Fruit fly (Drosophila melanogaster): ENCODE measurements around the gene CG18731.

The CG18731 gene

dm6 chr3R:29716782-29717317, 8.0 kb upstream of the CG18731 start, which contains the start of gene Obp99b (continued):
- TF ChIP-seq CG9727 (GFP tag; optimal IDR thresholded peaks at IDR 0.05) (peak; percentile 73), CG6854 (GFP tag; optimal IDR thresholded peaks at IDR 0.05) (peak; percentile 67), nerfin-1 (tag; optimal IDR thresholded peaks at IDR 0.05) (peak; percentile 51), eve (GFP tag; optimal IDR thresholded peaks at IDR 0.05) (no peak), fru (optimal IDR thresholded peaks at IDR 0.05) (no peak), z (GFP tag; IDR thresholded peaks at IDR 0.05) (no peak), bigmax (GFP tag; optimal IDR thresholded peaks at IDR 0.05) (peak; percentile 32), CG1832 (GFP tag; optimal IDR thresholded peaks at IDR 0.05) (no peak), CG6765 (GFP tag; optimal IDR thresholded peaks at IDR 0.05) (peak; percentile 70), sc (optimal IDR thresholded peaks at IDR 0.05) (no peak), sc (GFP tag; optimal IDR thresholded peaks at IDR 0.05) (peak; percentile 80), CG4360 (GFP tag; IDR thresholded peaks at IDR 0.05) (no peak), grn (GFP tag; optimal IDR thresholded peaks at IDR 0.05) (no peak), CG2199 (GFP tag; IDR thresholded peaks at IDR 0.05) (peak; percentile 95), CG15269 (tag; optimal IDR thresholded peaks at IDR 0.05) (peak; percentile 73), zen (tag; optimal IDR thresholded peaks at IDR 0.05) (peak; percentile 66), Sox102F (GFP tag; optimal IDR thresholded peaks at IDR 0.05) (peak; percentile 68), seq (GFP tag; IDR thresholded peaks at IDR 0.05) (peak; percentile 64; the same call in 1 of the 2 replicates), slou (GFP tag; optimal IDR thresholded peaks at IDR 0.05) (no peak), sob (GFP tag; IDR thresholded peaks at IDR 0.05) (peak; percentile 79), pfk (GFP tag; optimal IDR thresholded peaks at IDR 0.05) (peak; percentile 45), nom (GFP tag; optimal IDR thresholded peaks at IDR 0.05) (peak; percentile 75), CoRest (tag; optimal IDR thresholded peaks at IDR 0.05) (peak; percentile 50), mam (GFP tag; optimal IDR thresholded peaks at IDR 0.05) (peak; percentile 45), D19B (GFP tag; optimal IDR thresholded peaks at IDR 0.05) (peak; percentile 54), unc-4 (GFP tag; IDR thresholded peaks at IDR 0.05; ENCODE audit: partially characterized antibody) (no peak), Dref (GFP tag; IDR thresholded peaks at IDR 0.05) (0 out of 2 replicates have a peak, but pooled peaks have one; percentile 10), gcm2 (GFP tag; optimal IDR thresholded peaks at IDR 0.05) (peak; percentile 35), p53 (GFP tag; optimal IDR thresholded peaks at IDR 0.05) (peak; percentile 57), caup (GFP tag; optimal IDR thresholded peaks at IDR 0.05; ENCODE audit: severe bottlenecking) (peak; percentile 85), stwl (tag; optimal IDR thresholded peaks at IDR 0.05) (peak; percentile 32), CG1603 (tag; optimal IDR thresholded peaks at IDR 0.05) (peak; percentile 91), CG12299 (tag; optimal IDR thresholded peaks at IDR 0.05) (peak; percentile 34), amos (GFP tag; IDR thresholded peaks at IDR 0.05; ENCODE audit: partially characterized antibody) (no peak), mirr (GFP tag; optimal IDR thresholded peaks at IDR 0.05) (peak; percentile 88), tap (tag; optimal IDR thresholded peaks at IDR 0.05) (peak; percentile 46), CG31224 (GFP tag; IDR thresholded peaks at IDR 0.05) (peak; percentile 58; the same call in 1 of the 2 replicates), CTCF (GFP tag; optimal IDR thresholded peaks at IDR 0.05) (peak; percentile 94), Meics (GFP tag; optimal IDR thresholded peaks at IDR 0.05) (peak; percentile 85), jigr1 (GFP tag; IDR thresholded peaks at IDR 0.05) (no peak), CG2875 (GFP tag; optimal IDR thresholded peaks at IDR 0.05) (peak; percentile 90), CG7987 (GFP tag; optimal IDR thresholded peaks at IDR 0.05) (peak; percentile 88), Stat92E (GFP tag; optimal IDR thresholded peaks at IDR 0.05) (no peak), HHEX (GFP tag; optimal IDR thresholded peaks at IDR 0.05) (peak; percentile 87), CG9437 (GFP tag; optimal IDR thresholded peaks at IDR 0.05) (peak; percentile 60), Atf3 (GFP tag; optimal IDR thresholded peaks at IDR 0.05) (peak; percentile 82), chif (GFP tag; optimal IDR thresholded peaks at IDR 0.05) (peak; percentile 56 to 84), ara (GFP tag; IDR thresholded peaks at IDR 0.05) (peak; percentile 77), CG3065 (GFP tag; optimal IDR thresholded peaks at IDR 0.05) (peak; percentile 42), Elba2 (GFP tag; optimal IDR thresholded peaks at IDR 0.05) (peak; percentile 62), CG17829 (tag; optimal IDR thresholded peaks at IDR 0.05) (peak; percentile 77)

Data from whole organism, embryonic.